Fruit fly (Drosophila melanogaster): ENCODE measurements around the gene CG32655.
A peak's percentile ranks its signal among the peaks of the same experiment; 100 is the strongest.

The CG32655 gene

dm6 chrX:12225325-12225972 lies 10.2 kb downstream of the CG32655 start (continued):
- TF ChIP-seq fd59A (GFP tag; optimal IDR thresholded peaks at IDR 0.05) (no peak), vri (GFP tag; optimal IDR thresholded peaks at IDR 0.05) (no peak), CG16779 (tag; optimal IDR thresholded peaks at IDR 0.05) (no peak), Hr4 (GFP tag; optimal IDR thresholded peaks at IDR 0.05) (no peak), CG6808 (GFP tag; optimal IDR thresholded peaks at IDR 0.05) (no peak), salr (GFP tag; optimal IDR thresholded peaks at IDR 0.05) (no peak), fd85E (GFP tag; optimal IDR thresholded peaks at IDR 0.05) (no peak), CG3919 (GFP tag; optimal IDR thresholded peaks at IDR 0.05) (no peak), Hr38 (GFP tag; optimal IDR thresholded peaks at IDR 0.05) (no peak)

dm6 chrX:12222890-12223345 lies 12.8 kb downstream of the CG32655 start:
- TF ChIP-seq CG7368 (GFP tag; optimal IDR thresholded peaks at IDR 0.05): peak; percentile 38
- TF ChIP-seq Blimp-1 (GFP tag; optimal IDR thresholded peaks at IDR 0.05): peak; percentile 22
- TF ChIP-seq CG3032 (tag; optimal IDR thresholded peaks at IDR 0.05): peak; percentile 57
- peak; percentile 62 for TF ChIP-seq CG8632 (GFP tag; optimal IDR thresholded peaks at IDR 0.05)
- peak; percentile 16 for TF ChIP-seq Smox (GFP tag; optimal IDR thresholded peaks at IDR 0.05)
- peak; percentile 57 for TF ChIP-seq CG10669 (GFP tag; optimal IDR thresholded peaks at IDR 0.05)
- peak; percentile 52; the same call in 2 of the 3 replicates for TF ChIP-seq CG8119 (GFP tag; IDR thresholded peaks at IDR 0.05)
- TF ChIP-seq eg (GFP tag; IDR thresholded peaks at IDR 0.05): peak; percentile 43; the same call in 1 of the 3 replicates
- peak; percentile 58 for TF ChIP-seq CG34406 (GFP tag; optimal IDR thresholded peaks at IDR 0.05)
- no peak for TF ChIP-seq CG11902 (GFP tag; optimal IDR thresholded peaks at IDR 0.05)
- TF ChIP-seq vri (GFP tag; optimal IDR thresholded peaks at IDR 0.05): peak; percentile 14
- no peak for TF ChIP-seq Gug (GFP tag; IDR thresholded peaks at IDR 0.05)
- TF ChIP-seq CG16779 (tag; optimal IDR thresholded peaks at IDR 0.05): peak; percentile 17
- peak; percentile 62 for TF ChIP-seq net (GFP tag; optimal IDR thresholded peaks at IDR 0.05)
- TF ChIP-seq Hr4 (GFP tag; optimal IDR thresholded peaks at IDR 0.05): no peak
- TF ChIP-seq esn (GFP tag; optimal IDR thresholded peaks at IDR 0.05): peak; percentile 69
- TF ChIP-seq pdm3 (GFP tag; optimal IDR thresholded peaks at IDR 0.05): peak; percentile 19
- no peak for TF ChIP-seq Hr39 (GFP tag; optimal IDR thresholded peaks at IDR 0.05)
- TF ChIP-seq Sox102F (GFP tag; optimal IDR thresholded peaks at IDR 0.05): peak; percentile 24
- peak; percentile 34 for TF ChIP-seq Eip75B (GFP tag; optimal IDR thresholded peaks at IDR 0.05)
- TF ChIP-seq ss (GFP tag; optimal IDR thresholded peaks at IDR 0.05): peak; percentile 61 to 64
- peak; percentile 59 for TF ChIP-seq CG6792 (GFP tag; optimal IDR thresholded peaks at IDR 0.05)
- TF ChIP-seq CG32006 (GFP tag; optimal IDR thresholded peaks at IDR 0.05): peak; percentile 58
- peak; percentile 40 for TF ChIP-seq CG6808 (GFP tag; optimal IDR thresholded peaks at IDR 0.05)
- TF ChIP-seq OdsH (GFP tag; optimal IDR thresholded peaks at IDR 0.05): peak; percentile 61
- TF ChIP-seq Met (GFP tag; optimal IDR thresholded peaks at IDR 0.05): peak; percentile 50
- TF ChIP-seq Eip93F (GFP tag; optimal IDR thresholded peaks at IDR 0.05): no peak
- TF ChIP-seq CG9139 (GFP tag; optimal IDR thresholded peaks at IDR 0.05): peak; percentile 4
- TF ChIP-seq Sox14 (GFP tag; optimal IDR thresholded peaks at IDR 0.05): peak; percentile 5
- no peak for TF ChIP-seq fd85E (GFP tag; optimal IDR thresholded peaks at IDR 0.05)
- peak; percentile 66; the same call in 1 of the 3 replicates for TF ChIP-seq CG6163 (GFP tag; IDR thresholded peaks at IDR 0.05)
- peak; percentile 7 for TF ChIP-seq cyc (GFP tag; optimal IDR thresholded peaks at IDR 0.05)
- TF ChIP-seq CG31627 (GFP tag; optimal IDR thresholded peaks at IDR 0.05): peak; percentile 13
- TF ChIP-seq acj6 (GFP tag; optimal IDR thresholded peaks at IDR 0.05): peak; percentile 59
- TF ChIP-seq CG3919 (GFP tag; optimal IDR thresholded peaks at IDR 0.05): peak; percentile 57
- TF ChIP-seq Eip78C (GFP tag): peak; percentile 90
- no peak for TF ChIP-seq Hr38 (GFP tag; optimal IDR thresholded peaks at IDR 0.05)
- peak; percentile 33 for TF ChIP-seq topi (GFP tag; optimal IDR thresholded peaks at IDR 0.05)
- peak; percentile 4 for TF ChIP-seq CG4318 (GFP tag; optimal IDR thresholded peaks at IDR 0.05)
- TF ChIP-seq achi (GFP tag; optimal IDR thresholded peaks at IDR 0.05): peak; percentile 69
- no peak for TF ChIP-seq dac (GFP tag; optimal IDR thresholded peaks at IDR 0.05)
- TF ChIP-seq Lpt (GFP tag; optimal IDR thresholded peaks at IDR 0.05): peak; percentile 27
- TF ChIP-seq CG6854 (GFP tag; optimal IDR thresholded peaks at IDR 0.05): no peak
- TF ChIP-seq CG15336 (GFP tag; IDR thresholded peaks at IDR 0.05): peak; percentile 53
- no peak for TF ChIP-seq Ets21C (GFP tag; optimal IDR thresholded peaks at IDR 0.05)
- TF ChIP-seq CG6276 (GFP tag; optimal IDR thresholded peaks at IDR 0.05): no peak

All from whole organism, prepupa.